Fruit fly (Drosophila melanogaster): ENCODE data around the gene CG13484.
A peak's percentile ranks its signal among the peaks of the same experiment; 100 is the strongest.

CG13484 gene

DNA sequence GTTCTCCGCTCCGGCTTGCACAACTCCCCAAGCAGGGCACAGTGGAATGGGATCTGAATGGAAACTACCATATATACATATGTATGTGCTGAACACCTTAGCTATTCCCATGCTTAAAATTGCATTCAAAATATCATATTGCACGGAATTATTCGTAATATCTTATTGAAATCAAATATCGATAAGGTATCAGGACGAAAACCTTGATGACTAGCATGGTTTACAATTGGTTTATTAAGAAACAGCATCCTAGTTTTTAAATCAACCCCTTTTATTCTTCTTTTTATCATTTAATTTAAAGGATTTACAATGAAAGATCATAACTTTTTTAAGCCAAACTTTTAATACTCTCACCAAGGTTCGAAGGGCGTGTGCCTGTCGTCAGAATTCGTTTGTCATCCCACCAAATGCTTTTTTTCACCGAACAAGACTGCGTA, 2.4 kb upstream of the CG13484 start (continued):
- TF ChIP-seq Gug (GFP tag; IDR thresholded peaks at IDR 0.05) (no peak), Smox (GFP tag; optimal IDR thresholded peaks at IDR 0.05) (peak; percentile 64), CG10631 (GFP tag; optimal IDR thresholded peaks at IDR 0.05) (peak; percentile 18), Eip78C (GFP tag) (peak; percentile 66), Eip93F (GFP tag; optimal IDR thresholded peaks at IDR 0.05) (no peak), lz (GFP tag; optimal IDR thresholded peaks at IDR 0.05) (peak; percentile 69), achi (GFP tag; optimal IDR thresholded peaks at IDR 0.05) (peak; percentile 55), Sox14 (GFP tag; optimal IDR thresholded peaks at IDR 0.05) (peak; percentile 72), CG15336 (GFP tag; IDR thresholded peaks at IDR 0.05) (no peak), CG1621 (tag; optimal IDR thresholded peaks at IDR 0.05) (no peak), CG34406 (GFP tag; optimal IDR thresholded peaks at IDR 0.05) (peak; percentile 51), CG8319 (GFP tag; optimal IDR thresholded peaks at IDR 0.05) (peak; percentile 15)

DNA sequence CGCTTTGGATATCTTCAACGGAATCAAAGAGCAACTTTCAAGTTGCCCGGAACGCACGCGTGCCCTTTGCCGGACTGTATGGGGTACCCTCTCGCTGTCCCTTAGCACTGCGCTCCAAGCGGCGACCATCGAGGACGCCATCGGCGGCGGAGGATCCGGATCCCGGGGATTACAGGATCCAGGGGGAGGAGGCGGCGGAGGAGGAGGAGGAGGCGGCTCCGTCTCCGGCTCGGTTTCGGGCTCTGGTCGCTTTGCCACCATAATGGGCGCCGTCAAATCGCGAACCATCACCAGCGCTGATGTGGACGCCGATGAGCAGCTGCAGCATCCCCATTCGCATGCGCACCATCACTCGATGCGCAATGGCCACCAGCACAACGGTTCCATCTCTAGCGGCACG, 927 bp upstream of the CG13484 start:
- TF ChIP-seq Hr39 (GFP tag; optimal IDR thresholded peaks at IDR 0.05): no peak
- no peak for TF ChIP-seq CG3919 (GFP tag; optimal IDR thresholded peaks at IDR 0.05)
- TF ChIP-seq CG32006 (GFP tag; optimal IDR thresholded peaks at IDR 0.05): no peak
- TF ChIP-seq Eip78C (GFP tag): no peak
- TF ChIP-seq CG31627 (GFP tag; optimal IDR thresholded peaks at IDR 0.05): no peak
- no peak for TF ChIP-seq svp (GFP tag)
- TF ChIP-seq CG9139 (GFP tag; optimal IDR thresholded peaks at IDR 0.05): no peak
- TF ChIP-seq Ets21C (GFP tag; optimal IDR thresholded peaks at IDR 0.05): no peak
- TF ChIP-seq spab (GFP tag; optimal IDR thresholded peaks at IDR 0.05): no peak
- no peak for TF ChIP-seq fd85E (GFP tag; optimal IDR thresholded peaks at IDR 0.05)
- no peak for TF ChIP-seq Sox15 (GFP tag; optimal IDR thresholded peaks at IDR 0.05)
- TF ChIP-seq CG10669 (GFP tag; optimal IDR thresholded peaks at IDR 0.05): no peak
- TF ChIP-seq CG8632 (GFP tag; optimal IDR thresholded peaks at IDR 0.05): no peak
- no peak for TF ChIP-seq lz (GFP tag; optimal IDR thresholded peaks at IDR 0.05)
- TF ChIP-seq esn (GFP tag; optimal IDR thresholded peaks at IDR 0.05): no peak
- no peak for TF ChIP-seq CG1621 (tag; optimal IDR thresholded peaks at IDR 0.05)
- no peak for TF ChIP-seq CG8319 (GFP tag; optimal IDR thresholded peaks at IDR 0.05)
- TF ChIP-seq Smox (GFP tag; optimal IDR thresholded peaks at IDR 0.05): no peak
- TF ChIP-seq Ets96B (tag; optimal IDR thresholded peaks at IDR 0.05): no peak

DNA sequence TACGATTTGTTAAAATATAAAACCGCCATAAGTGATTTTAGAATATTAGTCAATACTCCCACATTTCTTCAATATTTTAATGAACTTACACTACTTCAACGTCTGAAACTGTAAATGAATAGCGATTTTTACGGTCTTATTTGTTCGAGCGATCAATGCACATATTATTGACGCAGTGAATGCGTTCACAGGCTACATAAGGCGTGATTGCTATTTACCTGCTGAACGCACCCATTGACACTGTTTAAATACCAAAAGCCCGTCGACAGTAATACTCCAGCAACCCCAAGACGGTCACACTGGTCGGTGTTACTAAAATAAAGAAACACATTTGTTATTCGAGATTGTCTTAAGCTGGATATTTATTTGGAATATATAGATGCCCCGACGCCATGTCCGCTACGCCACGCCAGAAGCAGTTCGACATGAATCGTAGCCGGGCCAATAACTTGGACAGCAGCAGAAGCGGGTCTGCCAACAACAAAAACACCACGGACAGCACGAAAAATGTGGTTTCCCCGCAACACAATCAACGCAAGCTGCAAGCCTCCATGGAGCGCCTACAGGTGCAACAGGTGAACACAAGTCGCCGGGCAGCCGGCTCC, 1.8 kb downstream of the CG13484 start, which contains the start of gene CG6833:
Gene CG6833, plus strand, starts transcription at position 263 of the 605 bp plus-strand sequence.
- TF ChIP-seq CG10631 (GFP tag; optimal IDR thresholded peaks at IDR 0.05) (peak; percentile 60), CG6808 (GFP tag; optimal IDR thresholded peaks at IDR 0.05) (no peak), Smox (GFP tag; optimal IDR thresholded peaks at IDR 0.05) (peak; percentile 57), Sox102F (GFP tag; optimal IDR thresholded peaks at IDR 0.05) (no peak), Ets21C (GFP tag; optimal IDR thresholded peaks at IDR 0.05) (peak; percentile 65), Met (GFP tag; optimal IDR thresholded peaks at IDR 0.05) (peak; percentile 65), fd59A (GFP tag; optimal IDR thresholded peaks at IDR 0.05) (no peak), CG15336 (GFP tag; IDR thresholded peaks at IDR 0.05) (peak; percentile 28; the same call in 1 of the 2 replicates), ss (GFP tag; optimal IDR thresholded peaks at IDR 0.05) (peak in 1 of 2 experiments; percentile 34), pdm3 (GFP tag; optimal IDR thresholded peaks at IDR 0.05) (peak; percentile 70), CG9139 (GFP tag; optimal IDR thresholded peaks at IDR 0.05) (no peak), Blimp-1 (GFP tag; optimal IDR thresholded peaks at IDR 0.05) (no peak), CG3919 (GFP tag; optimal IDR thresholded peaks at IDR 0.05) (peak; percentile 83), esn (GFP tag; optimal IDR thresholded peaks at IDR 0.05) (peak; percentile 71), CG3032 (tag; optimal IDR thresholded peaks at IDR 0.05) (peak; percentile 67), dsx (GFP tag; optimal IDR thresholded peaks at IDR 0.05; ENCODE audit: poor library complexity, severe bottlenecking) (peak; percentile 11), Hr39 (GFP tag; optimal IDR thresholded peaks at IDR 0.05) (peak; percentile 85), Gug (GFP tag; IDR thresholded peaks at IDR 0.05) (no peak), CG11902 (GFP tag; optimal IDR thresholded peaks at IDR 0.05) (peak; percentile 68), CG1621 (tag; optimal IDR thresholded peaks at IDR 0.05) (peak; percentile 27), CG8119 (GFP tag; IDR thresholded peaks at IDR 0.05) (peak; percentile 54; the same call in 2 of the 3 replicates), CG7368 (GFP tag; optimal IDR thresholded peaks at IDR 0.05) (peak; percentile 53), CG6854 (GFP tag; optimal IDR thresholded peaks at IDR 0.05) (no peak), acj6 (GFP tag; optimal IDR thresholded peaks at IDR 0.05) (peak; percentile 34), CG11762 (GFP tag; optimal IDR thresholded peaks at IDR 0.05; ENCODE audit: insufficient read depth) (peak; percentile 32), topi (GFP tag; optimal IDR thresholded peaks at IDR 0.05) (peak; percentile 73), net (GFP tag; optimal IDR thresholded peaks at IDR 0.05) (peak; percentile 54), Ets96B (tag; optimal IDR thresholded peaks at IDR 0.05) (peak; percentile 44), achi (GFP tag; optimal IDR thresholded peaks at IDR 0.05) (peak; percentile 56), fd85E (GFP tag; optimal IDR thresholded peaks at IDR 0.05) (no peak), vri (GFP tag; optimal IDR thresholded peaks at IDR 0.05) (no peak), fkh (GFP tag; optimal IDR thresholded peaks at IDR 0.05) (peak; percentile 82), svp (GFP tag) (peak; percentile 79)
